Fruit fly (Drosophila melanogaster) whole organism: ENCODE results near the gene Sec22.

Experiments used
- CG8478 ChIP-seq: fragments of >200 bp; optimal IDR thresholded peaks from 2 replicates; lab custom pipeline; 2018; ENCODE audit warnings: inconsistent platforms
- Dll ChIP-seq: fragments of >200 bp; optimal IDR thresholded peaks from 2 replicates; lab custom pipeline; 2017
- EcR ChIP-seq, 2 experiments: fragments of >200 bp; optimal IDR thresholded peaks; 2 replicates each; lab custom pipeline; 2017; ENCODE audit warnings: missing biosample characterization in 2 of 2, missing genetic modification characterization in 2 of 2, missing genetic modification reagents in 2 of 2
- pan ChIP-seq: fragments of >200 bp; optimal IDR thresholded peaks from 2 replicates; lab custom pipeline; 2017
- psq ChIP-seq: fragments of >200 bp; optimal IDR thresholded peaks from 2 replicates; lab custom pipeline; 2017
- usp ChIP-seq: fragments of >200 bp; optimal IDR thresholded peaks from 2 replicates; lab custom pipeline; 2017; ENCODE audit warnings: missing biosample characterization, missing genetic modification characterization, mixed read lengths

- no peak for TF ChIP-seq pan (lab: Kevin White, UChicago)
- no peak for TF ChIP-seq CG8478 (lab: Kevin White, UChicago)
- TF ChIP-seq EcR (GFP tag; optimal IDR thresholded peaks at IDR 0.05; lab: Kevin White, UChicago) = no peak
- no peak for TF ChIP-seq usp (GFP tag; lab: Kevin White, UChicago)
- no peak for TF ChIP-seq Dll
- TF ChIP-seq psq (lab: Kevin White, UChicago) = no peak
Observed at dm6 chrX:801157-801872, 4.6 kb upstream of the Sec22 start, which contains the start of gene Rbf.
